Worm (Caenorhabditis elegans): ENCODE data around the gene F09E5.7.

The F09E5.7 gene

ce11 chrII:5379614-5380077 is 27.7 kb downstream of the F09E5.7 start, which contains the start of gene pkc-3 (continued):
- TF ChIP-seq let-526 (GFP tag; IDR thresholded peaks at IDR 0.05) (no peak), lin-35 (GFP tag; optimal IDR thresholded peaks at IDR 0.05) (peak in 1 of 3 experiments; percentile 47), ceh-58 (GFP tag; IDR thresholded peaks at IDR 0.05) (no peak), F22D6.2 (tag; optimal IDR thresholded peaks at IDR 0.05) (peak; percentile 37), rec-8 (tag; optimal IDR thresholded peaks at IDR 0.05) (no peak), repo-1 (tag; optimal IDR thresholded peaks at IDR 0.05) (peak; percentile 79), ztf-26 (tag; optimal IDR thresholded peaks at IDR 0.05) (peak; percentile 51), ceh-79 (tag; optimal IDR thresholded peaks at IDR 0.05) (no peak), ztf-18 (tag; optimal IDR thresholded peaks at IDR 0.05) (peak; percentile 83), snpc-1.1 (tag; optimal IDR thresholded peaks at IDR 0.05; ENCODE audit: insufficient read depth) (no peak), F33H1.4 (GFP tag; IDR thresholded peaks at IDR 0.05) (peak; percentile 29; the same call in 1 of the 2 replicates), ceh-40 (GFP tag; IDR thresholded peaks at IDR 0.05) (0 out of 2 replicates have a peak, but pooled peaks have one; percentile 10), C17E4.6 (GFP tag; IDR thresholded peaks at IDR 0.05) (no peak), Y53G8AR.9 (GFP tag; conservative IDR thresholded peaks at IDR 0.05) (peak; percentile 86), nfyb-1 (GFP tag; IDR thresholded peaks at IDR 0.05) (peak; percentile 72), athp-1 (tag; optimal IDR thresholded peaks at IDR 0.05) (peak; percentile 83), fkh-3 (tag; optimal IDR thresholded peaks at IDR 0.05) (no peak), aptf-3 (GFP tag; IDR thresholded peaks at IDR 0.05) (no peak), dox-1 (GFP tag; IDR thresholded peaks at IDR 0.05) (peak; percentile 91), madf-10 (tag; optimal IDR thresholded peaks at IDR 0.05) (peak; percentile 38), unc-130 (GFP tag; optimal IDR thresholded peaks at IDR 0.05) (peak; percentile 34), Y56A3A.18 (GFP tag; IDR thresholded peaks at IDR 0.05) (peak; percentile 84; the same call in 1 of the 2 replicates), T07F8.4 (tag; optimal IDR thresholded peaks at IDR 0.05) (no peak), sdz-38 (tag; optimal IDR thresholded peaks at IDR 0.05) (no peak), bed-2 (GFP tag; IDR thresholded peaks at IDR 0.05) (no peak), lag-1 (GFP tag; IDR thresholded peaks at IDR 0.05) (no peak), xnd-1 (tag; optimal IDR thresholded peaks at IDR 0.05) (peak; percentile 32), snpc-3.4 (tag; optimal IDR thresholded peaks at IDR 0.05) (peak; percentile 80), chd-7 (tag; optimal IDR thresholded peaks at IDR 0.05) (peak; percentile 82), nhr-27 (tag; optimal IDR thresholded peaks at IDR 0.05) (no peak), F23B12.7 (tag; optimal IDR thresholded peaks at IDR 0.05; ENCODE audit: insufficient read depth) (no peak), nhr-120 (GFP tag; IDR thresholded peaks at IDR 0.05) (no peak), nhr-90 (tag; optimal IDR thresholded peaks at IDR 0.05) (peak; percentile 70), dpff-1 (tag; optimal IDR thresholded peaks at IDR 0.05) (peak; percentile 44), unc-62 (GFP tag; optimal IDR thresholded peaks at IDR 0.05) (no peak), K11D2.4 (GFP tag; IDR thresholded peaks at IDR 0.05) (no peak), ztf-6 (GFP tag; IDR thresholded peaks at IDR 0.05) (no peak), him-1 (tag; optimal IDR thresholded peaks at IDR 0.05) (no peak), nfya-1 (tag; optimal IDR thresholded peaks at IDR 0.05; ENCODE audit: borderline replicate concordance, insufficient read depth) (no peak), F57A8.1 (GFP tag; optimal IDR thresholded peaks at IDR 0.05) (no peak), attf-5 (GFP tag; optimal IDR thresholded peaks at IDR 0.05) (peak; percentile 87), lsl-1 (GFP tag; optimal IDR thresholded peaks at IDR 0.05) (peak; percentile 44), F37B4.10 (GFP tag; IDR thresholded peaks at IDR 0.05) (0 out of 2 replicates have a peak, but pooled peaks have one; percentile 7), hlh-26 (GFP tag; conservative IDR thresholded peaks at IDR 0.05) (no peak), dpl-1 (GFP tag; optimal IDR thresholded peaks at IDR 0.05) (no peak), pbrm-1 (GFP tag; IDR thresholded peaks at IDR 0.05) (peak; percentile 58), attf-6 (GFP tag; IDR thresholded peaks at IDR 0.05) (peak; percentile 45; the same call in 1 of the 2 replicates), Y79H2A.3 (GFP tag; conservative IDR thresholded peaks at IDR 0.05) (0 out of 2 replicates have a peak, but pooled peaks have one; percentile 33)
